Worm (Caenorhabditis elegans) whole organism, L4/young adult: ENCODE data around the gene F22E5.11.

Experiments
- W03F9.2 ChIP-seq: fragments of 150-350 bp; optimal IDR thresholded peaks from 2 replicates; lab custom pipeline; 2014; ENCODE audit warnings: missing biosample characterization, missing genetic modification characterization
- dao-5 ChIP-seq: sonication (generic microtip); optimal IDR thresholded peaks from 2 replicates; lab custom pipeline; 2016; ENCODE audit warnings: missing genotype, missing genetic modification characterization, moderate library complexity, missing compliant biosample characterization
- him-1 ChIP-seq: sonication (generic microtip); optimal IDR thresholded peaks from 2 replicates; lab custom pipeline; 2016; ENCODE audit warnings: missing genotype, missing genetic modification reagents, missing genetic modification characterization, missing compliant biosample characterization

DNA sequence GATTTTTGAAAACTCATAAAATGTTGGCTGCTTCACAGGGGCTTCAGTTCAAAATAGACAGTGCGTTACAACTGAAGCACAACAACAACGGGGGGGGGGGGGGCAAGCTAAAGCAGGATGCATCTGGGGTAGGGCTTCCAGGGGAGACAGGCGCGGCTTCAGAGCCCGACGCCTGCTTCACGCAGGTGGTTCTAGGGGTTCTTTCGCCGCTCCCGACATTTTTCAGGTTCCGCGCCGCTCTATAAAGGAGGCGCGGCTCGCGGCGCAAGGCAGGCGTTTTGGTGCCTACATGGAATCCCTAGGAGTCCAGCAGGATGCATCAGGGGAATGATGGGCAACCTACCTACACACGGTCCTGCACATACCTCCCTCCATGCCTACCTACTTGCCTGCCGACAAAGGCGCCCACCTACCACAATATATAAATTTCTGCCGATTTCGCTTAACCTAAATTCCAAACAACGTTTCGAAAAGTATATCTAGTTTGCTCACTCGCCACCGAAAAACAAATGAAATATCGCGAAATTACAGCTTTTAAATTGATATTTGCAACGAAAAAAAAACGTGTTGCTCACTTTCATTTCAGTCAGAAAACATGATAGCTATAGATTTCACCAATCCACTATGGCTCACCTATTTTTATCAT is 17.1 kb downstream of the F22E5.11 start, which contains the start of gene sri-71:
- TF ChIP-seq him-1 (tag; lab: Kevin White, UChicago) = no peak
- TF ChIP-seq dao-5 (tag; lab: Kevin White, UChicago) = no peak
- no peak for TF ChIP-seq W03F9.2 (tag; lab: Kevin White, UChicago)
